Worm (Caenorhabditis elegans): Measurements from ENCODE around the gene nlp-80.
A peak's percentile ranks its signal among the peaks of the same experiment; 100 is the strongest.

Gene nlp-80

ce11 chrV:11061887-11062286 lies 3.5 kb downstream of the nlp-80 start:
- TF ChIP-seq nhr-76 (tag; optimal IDR thresholded peaks at IDR 0.05), result no peak
- TF ChIP-seq pqm-1 (tag; optimal IDR thresholded peaks at IDR 0.05), result no peak
- TF ChIP-seq nhr-23 (tag; optimal IDR thresholded peaks at IDR 0.05), result peak; percentile 4
- no peak for TF ChIP-seq daf-12 (tag; optimal IDR thresholded peaks at IDR 0.05)

- no peak for TF ChIP-seq eor-1 (tag; optimal IDR thresholded peaks at IDR 0.05)
- no peak for TF ChIP-seq elt-2 (tag; optimal IDR thresholded peaks at IDR 0.05)
- TF ChIP-seq lin-39 (tag; optimal IDR thresholded peaks at IDR 0.05), result no peak
- TF ChIP-seq jun-1 (tag; optimal IDR thresholded peaks at IDR 0.05), result no peak
- peak; percentile 47 for TF ChIP-seq nhr-25 (tag; optimal IDR thresholded peaks at IDR 0.05)
- TF ChIP-seq nhr-67 (tag; optimal IDR thresholded peaks at IDR 0.05), result no peak
- no peak for TF ChIP-seq sea-2 (GFP tag; optimal IDR thresholded peaks at IDR 0.05)
- no peak for TF ChIP-seq R02D3.7 (tag; optimal IDR thresholded peaks at IDR 0.05)
- TF ChIP-seq unc-62 (GFP tag; optimal IDR thresholded peaks at IDR 0.05), result no peak
- no peak for TF ChIP-seq ama-1 (optimal IDR thresholded peaks at IDR 0.05)
- TF ChIP-seq ZK546.5 (tag; optimal IDR thresholded peaks at IDR 0.05), result no peak
- no peak for TF ChIP-seq ceh-16 (tag; optimal IDR thresholded peaks at IDR 0.05)
- peak; percentile 60 for TF ChIP-seq nhr-23 (tag; optimal IDR thresholded peaks at IDR 0.05)
- no peak for TF ChIP-seq elt-3 (tag; optimal IDR thresholded peaks at IDR 0.05)
- TF ChIP-seq mdl-1 (tag; optimal IDR thresholded peaks at IDR 0.05), result no peak
- no peak for TF ChIP-seq unc-39 (tag; optimal IDR thresholded peaks at IDR 0.05)
Observed at ce11 chrV:11060239-11060984, 5.0 kb downstream of the nlp-80 start, which contains the start of gene T04C12.11. Gene T04C12.11, minus strand, starts transcription at chrV:11060289.

ce11 chrV:11059180-11059579 lies 6.2 kb downstream of the nlp-80 start, which contains the start of gene T04C12.1:
Gene T04C12.1, minus strand, starts transcription at chrV:11059269.
- TF ChIP-seq ama-1 (optimal IDR thresholded peaks at IDR 0.05), result peak; percentile 77
- TF ChIP-seq nhr-25 (tag; optimal IDR thresholded peaks at IDR 0.05), result peak; percentile 24
- TF ChIP-seq jun-1 (tag; optimal IDR thresholded peaks at IDR 0.05), result no peak
- TF ChIP-seq ztf-11 (tag; optimal IDR thresholded peaks at IDR 0.05), result no peak

- TF ChIP-seq ztf-11 (tag; optimal IDR thresholded peaks at IDR 0.05), result no peak
- no peak for TF ChIP-seq ceh-28 (tag; optimal IDR thresholded peaks at IDR 0.05)
- no peak for TF ChIP-seq nhr-77 (tag; optimal IDR thresholded peaks at IDR 0.05)
- TF ChIP-seq aly-2 (tag; optimal IDR thresholded peaks at IDR 0.05), result no peak
- no peak for TF ChIP-seq nfya-1 (tag; optimal IDR thresholded peaks at IDR 0.05; ENCODE audit: insufficient read depth)
- no peak for TF ChIP-seq ceh-16 (tag; optimal IDR thresholded peaks at IDR 0.05)
- TF ChIP-seq jun-1 (tag; optimal IDR thresholded peaks at IDR 0.05), result no peak
- no peak for TF ChIP-seq snpc-4 (tag; optimal IDR thresholded peaks at IDR 0.05)
- no peak for TF ChIP-seq mml-1 (tag; optimal IDR thresholded peaks at IDR 0.05)
- no peak for TF ChIP-seq ceh-9 (tag; optimal IDR thresholded peaks at IDR 0.05)
- TF ChIP-seq nhr-237 (tag; optimal IDR thresholded peaks at IDR 0.05), result no peak
- TF ChIP-seq ama-1 (optimal IDR thresholded peaks at IDR 0.05), result no peak
- no peak for TF ChIP-seq lsy-12 (tag; optimal IDR thresholded peaks at IDR 0.05)
- no peak for TF ChIP-seq unc-62 (GFP tag; optimal IDR thresholded peaks at IDR 0.05)
- no peak for TF ChIP-seq nhr-11 (tag; optimal IDR thresholded peaks at IDR 0.05)
Observed at ce11 chrV:11057043-11057442, 8.4 kb downstream of the nlp-80 start, which contains the start of gene srh-75. Gene srh-75, minus strand, starts transcription at chrV:11057143.

ce11 chrV:11056484-11056883 lies 8.9 kb downstream of the nlp-80 start:
- TF ChIP-seq jun-1 (tag; optimal IDR thresholded peaks at IDR 0.05) (no peak), mml-1 (tag; optimal IDR thresholded peaks at IDR 0.05) (no peak), ZK546.5 (tag; optimal IDR thresholded peaks at IDR 0.05) (no peak), nhr-76 (tag; optimal IDR thresholded peaks at IDR 0.05) (no peak)

ce11 chrV:11053827-11054226 lies 11.6 kb downstream of the nlp-80 start, which contains the start of gene T04C12.7:
Gene T04C12.7, plus strand, starts transcription at chrV:11054127.
- TF ChIP-seq fkh-2 (tag; optimal IDR thresholded peaks at IDR 0.05), result no peak
- TF ChIP-seq aly-2 (tag; optimal IDR thresholded peaks at IDR 0.05), result no peak
- TF ChIP-seq nfya-1 (tag; optimal IDR thresholded peaks at IDR 0.05; ENCODE audit: insufficient read depth), result no peak
- TF ChIP-seq eor-1 (tag; optimal IDR thresholded peaks at IDR 0.05), result no peak
- no peak for TF ChIP-seq lin-39 (tag; optimal IDR thresholded peaks at IDR 0.05)

Data from whole organism, L3 larva.